Fruit fly (Drosophila melanogaster) S2 (cell line): ENCODE data around the gene CG14915.

ENCODE experiments used
- CG8478 ChIP-seq: fragments of >200 bp; optimal IDR thresholded peaks from 2 replicates; lab custom pipeline; 2018
- CTCF ChIP-seq, 2 experiments: fragments of >200 bp; optimal IDR thresholded peaks; 2 replicates each; lab custom pipeline; 2018

DNA sequence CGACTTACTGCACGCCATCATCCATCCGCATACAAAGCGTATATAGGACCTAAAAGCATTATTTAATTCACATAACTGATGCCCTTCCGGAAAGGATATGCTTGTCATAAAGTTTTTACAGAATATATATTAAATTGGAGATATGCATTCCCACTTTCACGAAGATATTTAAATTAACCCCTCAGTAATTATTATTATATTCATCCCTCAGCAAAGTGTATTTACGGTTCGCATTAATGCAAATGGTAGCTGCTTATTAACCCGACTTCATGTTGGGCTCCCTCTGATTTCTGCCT, 18.4 kb upstream of the CG14915 start:
- TF ChIP-seq CG8478 (lab: Kevin White, UChicago) (no peak), CTCF (optimal IDR thresholded peaks at IDR 0.05; lab: Kevin White, UChicago) (no peak)
